Fruit fly (Drosophila melanogaster) whole organism, prepupa: ENCODE results near the gene eIF3e.

Source experiments
- CG3032 ChIP-seq: fragments of 200-800 bp; optimal IDR thresholded peaks from 2 replicates; lab custom pipeline; 2019; ENCODE audit warnings: missing biosample characterization, mild to moderate bottlenecking, missing genetic modification characterization, moderate library complexity
- Hr4 ChIP-seq: fragments of 200-800 bp; sonication (Bioruptor generic); optimal IDR thresholded peaks from 3 replicates; lab custom pipeline; 2016; ENCODE audit warnings: missing biosample characterization, missing genetic modification characterization
- Lpt ChIP-seq: fragments of 200-800 bp; sonication (Bioruptor generic); optimal IDR thresholded peaks from 3 replicates; lab custom pipeline; 2016; ENCODE audit warnings: missing biosample characterization, missing genetic modification characterization
- OdsH ChIP-seq: fragments of 200-800 bp; sonication (Bioruptor generic); optimal IDR thresholded peaks from 3 replicates; lab custom pipeline; 2016; ENCODE audit warnings: missing biosample characterization, missing genetic modification characterization
- dsx ChIP-seq: fragments of 200-800 bp; optimal IDR thresholded peaks from 3 replicates; lab custom pipeline; 2019; ENCODE audit warnings: missing biosample characterization, mild to moderate bottlenecking, missing genetic modification characterization, moderate library complexity; ENCODE audit not compliant: poor library complexity, severe bottlenecking
- spab ChIP-seq: fragments of 200-800 bp; sonication (Bioruptor generic); optimal IDR thresholded peaks from 2 replicates; lab custom pipeline; 2017; ENCODE audit warnings: missing biosample characterization, mild to moderate bottlenecking, missing genetic modification characterization, missing genetic modification reagents
- topi ChIP-seq: fragments of 200-800 bp; sonication (Bioruptor generic); optimal IDR thresholded peaks from 3 replicates; lab custom pipeline; 2016; ENCODE audit warnings: missing biosample characterization, missing genetic modification characterization

- TF ChIP-seq spab (GFP tag; lab: Kevin White, UChicago) (no peak), OdsH (GFP tag; lab: Kevin White, UChicago) (no peak), CG3032 (no peak), topi (GFP tag; lab: Kevin White, UChicago) (no peak), Lpt (GFP tag; lab: Kevin White, UChicago) (no peak), dsx (no peak), Hr4 (GFP tag; lab: Kevin White, UChicago) (no peak)
Measured at dm6 chr3L:16804627-16805026, 17.9 kb upstream of the eIF3e start, which contains the start of gene nudC.
